Worm (Caenorhabditis elegans): ENCODE data around the gene gst-7.
A peak's percentile ranks its signal among the peaks of the same experiment; 100 is the strongest.
"Not testable (repeated sequence)": the region's sequence is repeated elsewhere in the genome, so short reads cannot be mapped to it uniquely, and the experiment has no call there.

Gene gst-7

DNA sequence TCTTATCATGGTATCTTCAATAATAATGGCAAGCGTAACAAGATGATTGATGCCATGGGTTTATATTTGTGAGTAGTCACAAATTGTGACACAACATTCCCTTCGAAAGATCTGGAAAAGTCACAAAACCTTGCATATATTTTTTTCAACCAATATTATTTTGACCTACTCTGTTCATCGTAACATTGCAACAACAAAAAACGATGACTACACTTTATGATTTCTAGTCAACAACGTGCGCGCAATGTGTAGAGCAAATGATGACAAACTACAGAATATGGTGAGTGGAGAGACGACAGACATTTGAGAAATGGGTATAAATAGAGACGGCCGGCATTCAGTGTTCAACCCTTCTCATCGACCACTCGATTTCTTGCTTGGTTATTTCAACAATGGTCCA is at the start of gene gst-7:
Gene gst-7, plus strand, starts transcription at position 336 of the 400 bp plus-strand sequence.
- TF ChIP-seq F13C5.2 (tag; optimal IDR thresholded peaks at IDR 0.05) (no peak), ets-7 (tag; optimal IDR thresholded peaks at IDR 0.05) (no peak), tbx-37 (GFP tag; conservative IDR thresholded peaks at IDR 0.05) (no peak), aly-1 (tag; optimal IDR thresholded peaks at IDR 0.05) (no peak), hnd-1 (tag; optimal IDR thresholded peaks at IDR 0.05) (no peak), tra-4 (tag; optimal IDR thresholded peaks at IDR 0.05) (no peak), hmbx-1 (tag; optimal IDR thresholded peaks at IDR 0.05) (no peak), sea-1 (GFP tag; conservative IDR thresholded peaks at IDR 0.05) (no peak), scrt-1 (GFP tag; IDR thresholded peaks at IDR 0.05) (no peak), hmg-4 (GFP tag; optimal IDR thresholded peaks at IDR 0.05) (no peak), ceh-13 (GFP tag; optimal IDR thresholded peaks at IDR 0.05) (no peak), flt-1 (GFP tag; IDR thresholded peaks at IDR 0.05) (no peak), B0310.2 (tag; optimal IDR thresholded peaks at IDR 0.05) (no peak), pes-1 (GFP tag; IDR thresholded peaks at IDR 0.05) (no peak)

DNA sequence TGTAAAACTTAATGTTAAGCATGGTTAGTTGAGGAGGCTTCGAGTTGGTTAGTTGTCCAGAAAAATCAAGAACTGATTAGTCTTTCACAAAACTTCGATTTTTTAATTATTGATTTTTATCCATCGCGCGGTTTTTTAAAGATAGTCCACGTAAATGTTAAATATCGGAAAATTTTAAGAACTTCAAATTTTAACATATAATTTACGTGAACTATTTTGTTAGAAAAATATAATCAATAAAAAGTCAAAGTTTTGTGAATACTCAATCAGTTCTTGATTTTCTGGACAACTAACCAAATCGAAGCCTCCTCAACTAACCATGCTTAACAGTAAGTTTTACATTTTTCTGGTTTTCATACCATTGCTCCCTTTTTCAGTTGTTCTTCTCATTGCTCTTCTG is 47.1 kb upstream of the gst-7 start, which contains the start of the genes C33F10.11 and C33F10.1:
Gene C33F10.11, minus strand, starts transcription at position 101 of the 400 bp plus-strand sequence.
Gene C33F10.1, plus strand, starts transcription at position 263 of the 400 bp plus-strand sequence.
- TF ChIP-seq pes-1 (GFP tag; IDR thresholded peaks at IDR 0.05) (no peak), F13C5.2 (tag; optimal IDR thresholded peaks at IDR 0.05) (no peak), ceh-13 (GFP tag; optimal IDR thresholded peaks at IDR 0.05) (no peak), scrt-1 (GFP tag; IDR thresholded peaks at IDR 0.05) (no peak), sea-1 (GFP tag; conservative IDR thresholded peaks at IDR 0.05) (no peak), hmbx-1 (tag; optimal IDR thresholded peaks at IDR 0.05) (no peak), tbx-37 (GFP tag; conservative IDR thresholded peaks at IDR 0.05) (no peak), B0310.2 (tag; optimal IDR thresholded peaks at IDR 0.05) (no peak), tra-4 (tag; optimal IDR thresholded peaks at IDR 0.05) (no peak), tbx-11 (GFP tag; IDR thresholded peaks at IDR 0.05) (no peak), ets-7 (tag; optimal IDR thresholded peaks at IDR 0.05) (no peak), ceh-36 (tag; optimal IDR thresholded peaks at IDR 0.05) (no peak), hmg-4 (GFP tag; optimal IDR thresholded peaks at IDR 0.05) (no peak), aly-1 (tag; optimal IDR thresholded peaks at IDR 0.05) (no peak)

DNA sequence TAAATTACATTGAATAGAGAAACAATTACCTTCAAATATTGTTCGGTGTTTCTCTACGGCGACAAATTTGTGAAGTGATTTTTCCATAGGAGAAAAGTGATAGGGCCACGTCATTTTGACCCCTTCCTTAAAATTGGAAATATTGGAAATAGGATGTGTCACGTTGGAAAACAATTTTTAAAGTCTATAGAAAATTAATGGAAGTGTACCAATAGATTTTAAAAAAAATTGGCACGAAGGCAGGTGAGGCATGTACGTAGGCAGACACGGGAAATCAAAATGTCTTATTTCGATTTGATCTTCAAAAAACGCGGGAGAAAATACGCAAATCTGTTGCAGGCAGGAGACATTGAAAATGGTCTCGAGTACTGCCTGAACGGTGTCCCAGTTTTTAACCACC is 44.2 kb upstream of the gst-7 start, which contains the start of gene C33F10.12:
Gene C33F10.12, minus strand, starts transcription at position 101 of the 400 bp plus-strand sequence.
- TF ChIP-seq B0310.2 (tag; optimal IDR thresholded peaks at IDR 0.05) (no peak), F13C5.2 (tag; optimal IDR thresholded peaks at IDR 0.05) (no peak), tbx-11 (GFP tag; IDR thresholded peaks at IDR 0.05) (no peak), ets-7 (tag; optimal IDR thresholded peaks at IDR 0.05) (no peak), scrt-1 (GFP tag; IDR thresholded peaks at IDR 0.05) (no peak), hnd-1 (tag; optimal IDR thresholded peaks at IDR 0.05) (no peak), ceh-36 (tag; optimal IDR thresholded peaks at IDR 0.05) (no peak), hmg-4 (GFP tag; optimal IDR thresholded peaks at IDR 0.05) (no peak)

DNA sequence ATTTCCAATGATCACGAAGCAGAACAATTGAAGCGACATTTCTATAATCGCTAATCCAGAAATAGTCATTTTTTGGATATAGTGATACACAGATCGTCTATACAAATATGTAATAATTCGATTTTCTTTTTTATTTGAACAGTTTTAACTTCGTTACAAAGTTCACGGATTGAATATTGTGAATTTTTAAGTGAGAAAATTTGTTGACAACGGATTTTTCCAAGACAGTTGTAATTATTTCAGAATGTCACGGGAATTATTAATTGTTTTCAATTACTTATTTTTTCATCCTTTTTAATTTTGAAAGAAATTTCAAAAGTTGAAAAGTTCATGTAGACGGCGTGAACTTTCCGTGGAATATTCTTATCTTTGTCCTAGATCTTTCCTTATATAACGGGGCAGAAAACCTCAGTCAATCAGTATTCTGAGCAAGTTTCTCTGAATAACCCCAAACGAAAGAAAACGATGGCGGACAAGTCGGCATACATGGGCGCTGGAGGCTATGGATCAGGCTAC is 39.7 kb upstream of the gst-7 start, which contains the start of the genes T23B7.2 and nspd-4:
Gene T23B7.2, minus strand, starts transcription at position 101 of the 516 bp plus-strand sequence.
Gene nspd-4, plus strand, starts transcription at position 466 of the 516 bp plus-strand sequence.
- TF ChIP-seq tra-4 (tag; optimal IDR thresholded peaks at IDR 0.05); hnd-1 (tag; optimal IDR thresholded peaks at IDR 0.05); ceh-13 (GFP tag; optimal IDR thresholded peaks at IDR 0.05): not testable (repeated sequence)

DNA sequence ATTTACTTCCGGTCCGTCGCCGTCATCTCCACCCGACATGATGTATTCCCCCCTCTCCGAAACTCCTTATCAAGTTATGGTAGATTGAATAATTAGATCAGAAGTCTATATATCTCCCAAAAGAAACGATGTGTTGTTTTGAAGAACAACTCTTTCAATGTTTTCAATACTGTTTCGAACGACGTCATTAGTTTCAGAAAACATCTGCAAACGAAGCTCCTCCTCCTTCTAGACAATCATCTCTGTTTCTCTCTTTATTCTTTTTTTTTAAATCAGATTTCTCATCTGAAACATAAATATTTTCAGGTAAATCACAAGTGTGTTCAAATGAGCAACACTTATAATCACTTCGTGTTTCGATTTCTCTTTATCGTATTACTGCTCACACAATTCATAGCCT is 32.0 kb upstream of the gst-7 start, which contains the start of gene T23B7.3:
Gene T23B7.3, plus strand, starts transcription at position 301 of the 400 bp plus-strand sequence.
- TF ChIP-seq tbx-37 (GFP tag; conservative IDR thresholded peaks at IDR 0.05): no peak

DNA sequence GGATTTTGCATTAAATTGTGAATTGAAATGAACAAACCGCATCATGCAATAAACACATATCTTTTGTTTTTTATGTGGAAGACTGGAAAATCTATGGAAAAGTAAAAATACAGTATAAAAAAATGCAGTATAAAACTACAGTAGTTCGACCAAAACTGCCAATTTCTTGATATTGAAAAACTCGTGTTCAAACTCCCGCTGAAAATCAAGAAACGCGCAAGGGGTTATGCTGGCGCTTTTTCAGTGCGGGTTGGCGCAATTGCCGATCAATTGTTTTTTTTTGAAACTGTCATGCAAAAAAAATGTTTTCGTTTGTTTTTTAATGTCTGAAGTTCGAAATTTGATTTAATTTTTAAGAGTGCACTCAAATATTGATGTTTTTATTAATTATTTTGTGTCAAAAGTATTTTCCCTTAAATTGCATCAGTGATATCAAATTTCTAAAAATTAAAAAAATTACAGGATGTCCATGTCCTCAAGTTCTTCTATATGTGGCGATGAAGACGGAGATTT is 30.2 kb upstream of the gst-7 start, which contains the start of gene dnj-9:
Gene dnj-9, plus strand, starts transcription at position 463 of the 513 bp plus-strand sequence.
- TF ChIP-seq pes-1 (GFP tag; IDR thresholded peaks at IDR 0.05) (peak; percentile 48; the same call in 1 of the 2 replicates), tbx-37 (GFP tag; conservative IDR thresholded peaks at IDR 0.05) (0 out of 2 replicates have a peak, but pooled peaks have one; percentile 31), hmg-4 (GFP tag; optimal IDR thresholded peaks at IDR 0.05) (no peak), F13C5.2 (tag; optimal IDR thresholded peaks at IDR 0.05) (peak; percentile 68), scrt-1 (GFP tag; IDR thresholded peaks at IDR 0.05) (peak; percentile 59; the same call in 1 of the 2 replicates), flt-1 (GFP tag; IDR thresholded peaks at IDR 0.05) (peak; percentile 62; the same call in 1 of the 2 replicates), ets-7 (tag; optimal IDR thresholded peaks at IDR 0.05) (no peak), hnd-1 (tag; optimal IDR thresholded peaks at IDR 0.05) (peak; percentile 32), hmbx-1 (tag; optimal IDR thresholded peaks at IDR 0.05) (peak; percentile 29), ceh-36 (tag; optimal IDR thresholded peaks at IDR 0.05) (peak; percentile 30), tbx-11 (GFP tag; IDR thresholded peaks at IDR 0.05) (no peak)

DNA sequence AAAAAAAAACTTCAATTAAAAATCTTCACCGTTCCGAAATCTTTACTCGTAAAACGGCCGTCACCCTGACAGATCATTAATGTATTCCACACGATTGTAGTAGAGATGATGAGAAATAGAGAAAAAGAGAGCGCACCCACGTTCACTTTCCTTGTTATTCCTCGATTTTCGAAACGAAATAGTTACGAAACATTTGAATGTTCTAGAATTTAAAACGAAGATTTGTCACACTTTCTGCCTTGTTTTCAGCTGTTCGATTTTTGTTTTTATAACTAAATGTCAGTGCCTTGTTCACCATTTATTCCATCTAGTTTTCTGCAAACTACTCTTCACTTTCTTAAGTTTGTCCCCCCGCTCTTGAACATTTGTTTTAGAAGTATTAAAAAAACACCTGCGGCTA is 27.1 kb upstream of the gst-7 start:
- no peak for TF ChIP-seq hmg-4 (GFP tag; optimal IDR thresholded peaks at IDR 0.05)
- no peak for TF ChIP-seq aly-1 (tag; optimal IDR thresholded peaks at IDR 0.05)
- TF ChIP-seq tbx-11 (GFP tag; IDR thresholded peaks at IDR 0.05): no peak
- no peak for TF ChIP-seq F13C5.2 (tag; optimal IDR thresholded peaks at IDR 0.05)
- TF ChIP-seq sea-1 (GFP tag; conservative IDR thresholded peaks at IDR 0.05): no peak
- TF ChIP-seq ceh-36 (tag; optimal IDR thresholded peaks at IDR 0.05): no peak
- no peak for TF ChIP-seq pes-1 (GFP tag; IDR thresholded peaks at IDR 0.05)
- TF ChIP-seq ama-1 (optimal IDR thresholded peaks at IDR 0.05): no peak
- no peak for TF ChIP-seq flt-1 (GFP tag; IDR thresholded peaks at IDR 0.05)

DNA sequence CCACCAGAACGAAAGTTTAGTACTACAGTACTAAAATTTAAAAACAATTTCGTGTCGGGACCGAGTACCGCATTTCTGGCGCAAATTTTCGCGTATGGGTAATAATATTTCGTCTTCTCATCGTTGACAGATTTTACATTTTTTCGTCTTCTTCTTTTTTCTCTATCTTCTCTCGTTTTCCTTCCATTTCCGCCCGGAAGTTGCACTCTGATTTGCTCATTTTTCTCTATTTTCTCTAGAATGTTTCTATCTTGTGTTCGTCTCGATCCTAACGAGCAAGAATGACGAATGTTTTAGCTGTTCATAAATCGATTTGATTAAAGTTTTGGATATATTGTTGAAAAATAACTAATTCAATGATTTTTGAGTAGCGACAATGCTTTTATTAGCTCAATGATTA is 26.4 kb upstream of the gst-7 start:
- no peak for TF ChIP-seq ceh-36 (tag; optimal IDR thresholded peaks at IDR 0.05)
- TF ChIP-seq aly-1 (tag; optimal IDR thresholded peaks at IDR 0.05): no peak
- TF ChIP-seq B0310.2 (tag; optimal IDR thresholded peaks at IDR 0.05): no peak
- TF ChIP-seq ets-7 (tag; optimal IDR thresholded peaks at IDR 0.05): no peak
- TF ChIP-seq sea-1 (GFP tag; conservative IDR thresholded peaks at IDR 0.05): no peak
- no peak for TF ChIP-seq F13C5.2 (tag; optimal IDR thresholded peaks at IDR 0.05)

All from whole organism, early embryonic.